Fruit fly (Drosophila melanogaster) whole organism, embryonic: ENCODE measurements around the gene CG9503.

ENCODE experiments used
- Ada2b ChIP-seq: fragments of 200-800 bp; sonication (Bioruptor generic); IDR thresholded peaks from 2 replicates; pipeline ENCODE4 v1.3.6; 2022; ENCODE audit warnings: missing biosample characterization, missing genetic modification characterization
- Blimp-1 ChIP-seq: fragments of 200-800 bp; sonication (Bioruptor generic); optimal IDR thresholded peaks from 3 replicates; lab custom pipeline; 2018; ENCODE audit warnings: missing biosample characterization, missing genetic modification characterization, mild to moderate bottlenecking, moderate library complexity, missing genetic modification reagents
- CG12391 ChIP-seq: fragments of 200-800 bp; sonication (Bioruptor generic); optimal IDR thresholded peaks from 3 replicates; lab custom pipeline; 2018; ENCODE audit warnings: missing biosample characterization, mild to moderate bottlenecking, missing genetic modification characterization, moderate library complexity
- CG14050 ChIP-seq: fragments of 200-800 bp; sonication (Bioruptor generic); IDR thresholded peaks from 3 replicates; pipeline ENCODE4 v1.3.6; 2022; ENCODE audit warnings: missing biosample characterization, missing genetic modification characterization
- CG14667 ChIP-seq: fragments of 200-800 bp; sonication (Bioruptor generic); IDR thresholded peaks from 2 replicates; pipeline ENCODE4 v1.3.6; 2022; ENCODE audit warnings: missing biosample characterization, missing genetic modification characterization
- CG14965 ChIP-seq: fragments of 200-800 bp; sonication (Bioruptor generic); optimal IDR thresholded peaks from 2 replicates; lab custom pipeline; 2016; ENCODE audit warnings: missing biosample characterization, missing genetic modification characterization, borderline replicate concordance
- CG16815 ChIP-seq: fragments of 200-800 bp; sonication (Bioruptor generic); optimal IDR thresholded peaks from 3 replicates; lab custom pipeline; 2017; ENCODE audit warnings: missing biosample characterization, mild to moderate bottlenecking, missing genetic modification characterization
- CG17912 ChIP-seq: fragments of 200-800 bp; sonication (Bioruptor generic); optimal IDR thresholded peaks from 2 replicates; lab custom pipeline; 2018; ENCODE audit warnings: missing biosample characterization, mild to moderate bottlenecking, missing genetic modification characterization
- CG2116 ChIP-seq: fragments of 200-800 bp; sonication (Bioruptor generic); optimal IDR thresholded peaks from 3 replicates; lab custom pipeline; 2018; ENCODE audit warnings: missing biosample characterization, mild to moderate bottlenecking, missing genetic modification characterization
- CG30020 ChIP-seq: fragments of 200-800 bp; optimal IDR thresholded peaks from 2 replicates; lab custom pipeline; 2019; ENCODE audit warnings: missing biosample characterization, mild to moderate bottlenecking, missing genetic modification characterization, moderate library complexity
- CG6683 ChIP-seq: fragments of 200-800 bp; sonication (Bioruptor generic); optimal IDR thresholded peaks from 2 replicates; lab custom pipeline; 2017; ENCODE audit warnings: missing biosample characterization, mild to moderate bottlenecking, missing genetic modification characterization, missing genetic modification reagents
- CG8944 ChIP-seq: fragments of 200-800 bp; sonication (Bioruptor generic); optimal IDR thresholded peaks from 3 replicates; lab custom pipeline; 2016; ENCODE audit warnings: missing biosample characterization, missing genetic modification characterization
- CG9932 ChIP-seq: fragments of 200-800 bp; sonication (Bioruptor generic); IDR thresholded peaks from 2 replicates; pipeline ENCODE4 v1.3.6; 2022; ENCODE audit warnings: missing biosample characterization, missing genetic modification characterization
- Drgx ChIP-seq: fragments of 200-800 bp; sonication (Bioruptor generic); IDR thresholded peaks from 2 replicates; pipeline ENCODE4 v1.3.6; 2022; ENCODE audit warnings: missing biosample characterization, missing genetic modification characterization
- Fer2 ChIP-seq: fragments of 200-800 bp; sonication (Bioruptor generic); optimal IDR thresholded peaks from 2 replicates; lab custom pipeline; 2018; ENCODE audit warnings: missing biosample characterization, mild to moderate bottlenecking, missing genetic modification characterization, moderate library complexity
- GATAe ChIP-seq: fragments of 200-800 bp; sonication (Bioruptor generic); conservative IDR thresholded peaks from 2 replicates; pipeline ENCODE4 v1.3.6; 2022; ENCODE audit warnings: missing biosample characterization, missing genetic modification characterization
- H15 ChIP-seq: fragments of 200-800 bp; sonication (Bioruptor generic); IDR thresholded peaks from 3 replicates; pipeline ENCODE4 v1.3.6; 2022; ENCODE audit warnings: missing biosample characterization, missing genetic modification characterization
- H2.0 ChIP-seq: fragments of 200-800 bp; sonication (Bioruptor generic); IDR thresholded peaks from 2 replicates; pipeline ENCODE4 v1.3.6; 2022; ENCODE audit warnings: missing biosample characterization, missing genetic modification characterization
- Hr3 ChIP-seq: fragments of 200-800 bp; sonication (Bioruptor generic); optimal IDR thresholded peaks from 3 replicates; lab custom pipeline; 2016; ENCODE audit warnings: missing biosample characterization, missing genetic modification characterization
- Mad ChIP-seq: fragments of 200-800 bp; sonication (Bioruptor generic); optimal IDR thresholded peaks from 2 replicates; lab custom pipeline; 2016; ENCODE audit warnings: missing biosample characterization, missing genetic modification characterization
- Mes4 ChIP-seq: fragments of 200-800 bp; sonication (Bioruptor generic); optimal IDR thresholded peaks from 2 replicates; lab custom pipeline; 2016; ENCODE audit warnings: missing biosample characterization, missing genetic modification characterization
- Oli ChIP-seq: fragments of 200-800 bp; sonication (Bioruptor generic); optimal IDR thresholded peaks from 2 replicates; lab custom pipeline; 2018; ENCODE audit warnings: missing biosample characterization, mild to moderate bottlenecking, missing genetic modification characterization, moderate library complexity
- Sox102F ChIP-seq: fragments of 200-800 bp; sonication (Bioruptor generic); optimal IDR thresholded peaks from 2 replicates; lab custom pipeline; 2018; ENCODE audit warnings: missing biosample characterization, mild to moderate bottlenecking, missing genetic modification characterization, moderate library complexity
- Sry-δ ChIP-seq: fragments of 200-800 bp; sonication (Bioruptor generic); optimal IDR thresholded peaks from 2 replicates; lab custom pipeline; 2016; ENCODE audit warnings: missing biosample characterization, missing genetic modification characterization
- Xbp1 ChIP-seq: fragments of 200-800 bp; sonication (Bioruptor generic); optimal IDR thresholded peaks from 3 replicates; lab custom pipeline; 2016; ENCODE audit warnings: missing biosample characterization, mild to moderate bottlenecking, missing genetic modification characterization
- Xrp1 ChIP-seq: fragments of 200-800 bp; sonication (Bioruptor generic); IDR thresholded peaks from 2 replicates; pipeline ENCODE4 v1.3.6; 2022; ENCODE audit warnings: missing biosample characterization, missing genetic modification characterization
- abd-A ChIP-seq: fragments of 200-800 bp; sonication (Bioruptor generic); optimal IDR thresholded peaks from 3 replicates; lab custom pipeline; 2019; ENCODE audit warnings: missing biosample characterization, mild to moderate bottlenecking, missing genetic modification characterization, moderate library complexity
- al ChIP-seq: fragments of 200-800 bp; sonication (Bioruptor generic); IDR thresholded peaks from 2 replicates; pipeline ENCODE4 v1.3.6; 2022; ENCODE audit warnings: missing biosample characterization, missing genetic modification characterization
- cas ChIP-seq: fragments of 200-800 bp; sonication (Bioruptor generic); IDR thresholded peaks from 2 replicates; pipeline ENCODE4 v1.3.6; 2022; ENCODE audit warnings: missing biosample characterization, missing genetic modification characterization
- gce ChIP-seq: fragments of 200-800 bp; sonication (Bioruptor generic); IDR thresholded peaks from 3 replicates; pipeline ENCODE4 v1.3.6; 2022; ENCODE audit warnings: missing biosample characterization, missing genetic modification characterization
- gcm ChIP-seq: fragments of 200-800 bp; sonication (Bioruptor generic); optimal IDR thresholded peaks from 2 replicates; lab custom pipeline; 2019; ENCODE audit warnings: missing biosample characterization, mild to moderate bottlenecking, missing genetic modification characterization, moderate library complexity
- jumu ChIP-seq: fragments of 200-800 bp; sonication (Bioruptor generic); optimal IDR thresholded peaks from 3 replicates; lab custom pipeline; 2016; ENCODE audit warnings: missing biosample characterization, missing genetic modification characterization
- lbe ChIP-seq: fragments of 200-800 bp; sonication (Bioruptor generic); optimal IDR thresholded peaks from 2 replicates; lab custom pipeline; 2016; ENCODE audit warnings: missing biosample characterization, mild to moderate bottlenecking, missing genetic modification characterization
- nau ChIP-seq: fragments of 200-800 bp; sonication (Bioruptor generic); optimal IDR thresholded peaks from 3 replicates; lab custom pipeline; 2017; ENCODE audit warnings: missing biosample characterization, mild to moderate bottlenecking, missing genetic modification characterization, missing genetic modification reagents
- pan ChIP-seq, 4 experiments: fragments of >200 bp in 3 of 4; fragments of 200-800 bp in 1 of 4; sonication (Bioruptor generic) in 1 of 4; optimal IDR thresholded peaks in 3 of 4; IDR thresholded peaks in 1 of 4; 2 replicates each; pipeline versions ENCODE4 v1.3.6 to Lab custom; 2017 to 2022; ENCODE audit warnings: missing biosample characterization in 2 of 4, missing genetic modification characterization in 2 of 4, mixed read lengths in 1 of 4
- shn ChIP-seq: fragments of 200-800 bp; sonication (Bioruptor generic); optimal IDR thresholded peaks from 3 replicates; lab custom pipeline; 2016; ENCODE audit warnings: missing biosample characterization, missing genetic modification characterization
- slp2 ChIP-seq: fragments of 200-800 bp; sonication (Bioruptor generic); optimal IDR thresholded peaks from 2 replicates; lab custom pipeline; 2016; ENCODE audit warnings: missing biosample characterization, missing genetic modification characterization
- ssp ChIP-seq: fragments of 200-800 bp; sonication (Bioruptor generic); IDR thresholded peaks from 2 replicates; pipeline ENCODE4 v1.3.6; 2022; ENCODE audit warnings: missing biosample characterization, missing genetic modification characterization
- stwl ChIP-seq: fragments of 200-800 bp; sonication (Bioruptor generic); optimal IDR thresholded peaks from 3 replicates; lab custom pipeline; 2018; ENCODE audit warnings: missing biosample characterization, mild to moderate bottlenecking, missing genetic modification characterization, moderate library complexity
- tio ChIP-seq: fragments of 200-800 bp; sonication (Bioruptor generic); optimal IDR thresholded peaks from 2 replicates; lab custom pipeline; 2017; ENCODE audit warnings: missing biosample characterization, missing genetic modification characterization, inconsistent platforms
- tup ChIP-seq: fragments of 200-800 bp; sonication (Bioruptor generic); optimal IDR thresholded peaks from 2 replicates; lab custom pipeline; 2016; ENCODE audit warnings: missing biosample characterization, mild to moderate bottlenecking, missing genetic modification characterization, moderate library complexity
- wor ChIP-seq: fragments of 200-800 bp; sonication (Bioruptor generic); IDR thresholded peaks from 2 replicates; pipeline ENCODE4 v1.3.6; 2022; ENCODE audit warnings: missing biosample characterization, missing genetic modification characterization
- z ChIP-seq: fragments of 200-800 bp; sonication (Bioruptor generic); IDR thresholded peaks from 3 replicates; pipeline ENCODE4 v1.3.6; 2022; ENCODE audit warnings: missing biosample characterization, missing genetic modification characterization

Gene CG9503

DNA sequence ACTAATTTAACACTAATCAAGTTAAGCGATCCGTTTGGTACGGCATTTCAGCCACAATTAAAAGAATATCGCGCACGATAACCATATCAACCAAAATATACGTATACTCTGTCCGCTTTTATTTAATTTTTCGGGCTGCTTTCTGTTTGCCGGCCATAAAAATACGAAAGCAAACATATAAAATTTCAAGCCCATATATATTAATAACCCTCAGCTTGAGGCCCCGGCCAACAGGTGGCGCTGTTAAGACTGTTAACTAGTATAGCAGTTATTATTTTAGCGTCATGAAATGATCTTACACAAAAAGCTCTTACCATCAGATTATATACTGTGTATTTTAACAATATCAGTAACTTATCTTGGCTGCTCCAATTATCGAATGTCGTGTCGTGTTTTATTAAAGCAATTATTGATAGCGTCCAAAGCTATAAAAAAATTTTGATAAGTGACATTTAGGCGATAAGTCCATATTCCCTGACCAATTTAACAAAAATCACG, 4.5 kb downstream of the CG9503 start, which contains the start of gene Eo (continued):
- TF ChIP-seq nau (GFP tag; lab: Kevin White, UChicago) (no peak), pan (optimal IDR thresholded peaks at IDR 0.05; lab: Kevin White, UChicago) (no peak), pan (GFP tag; optimal IDR thresholded peaks at IDR 0.05 in 1 of 2, IDR thresholded peaks at IDR 0.05 in 1 of 2) (no peak), CG8944 (GFP tag; lab: Kevin White, UChicago) (no peak), Ada2b (GFP tag; lab: Robert Waterston, UW) (no peak), Sox102F (GFP tag; lab: Kevin White, UChicago) (no peak), gcm (GFP tag; lab: Kevin White, UChicago) (peak; percentile 15), abd-A (tag; lab: Kevin White, UChicago) (no peak), H15 (GFP tag; lab: Robert Waterston, UW) (no peak), CG12391 (tag; lab: Kevin White, UChicago) (no peak), Mes4 (no peak), tio (no peak), CG17912 (GFP tag; lab: Kevin White, UChicago) (no peak), stwl (tag; lab: Kevin White, UChicago) (peak; percentile 21), Mad (GFP tag; lab: Kevin White, UChicago) (no peak), CG2116 (no peak), shn (GFP tag; lab: Kevin White, UChicago) (no peak), Oli (tag; lab: Kevin White, UChicago) (no peak), Hr3 (GFP tag; lab: Kevin White, UChicago) (no peak), CG30020 (no peak), z (GFP tag; lab: Robert Waterston, UW) (no peak), slp2 (GFP tag; lab: Kevin White, UChicago) (no peak), al (no peak), CG14050 (no peak), jumu (GFP tag; lab: Kevin White, UChicago) (no peak), Xrp1 (no peak), ssp (GFP tag; lab: Robert Waterston, UW) (no peak), H2.0 (GFP tag; lab: Robert Waterston, UW) (no peak), CG9932 (GFP tag; lab: Robert Waterston, UW) (no peak), cas (GFP tag; lab: Robert Waterston, UW) (no peak), CG16815 (GFP tag; lab: Kevin White, UChicago) (no peak), wor (GFP tag; lab: Robert Waterston, UW) (no peak), gce (GFP tag; lab: Robert Waterston, UW) (no peak)

DNA sequence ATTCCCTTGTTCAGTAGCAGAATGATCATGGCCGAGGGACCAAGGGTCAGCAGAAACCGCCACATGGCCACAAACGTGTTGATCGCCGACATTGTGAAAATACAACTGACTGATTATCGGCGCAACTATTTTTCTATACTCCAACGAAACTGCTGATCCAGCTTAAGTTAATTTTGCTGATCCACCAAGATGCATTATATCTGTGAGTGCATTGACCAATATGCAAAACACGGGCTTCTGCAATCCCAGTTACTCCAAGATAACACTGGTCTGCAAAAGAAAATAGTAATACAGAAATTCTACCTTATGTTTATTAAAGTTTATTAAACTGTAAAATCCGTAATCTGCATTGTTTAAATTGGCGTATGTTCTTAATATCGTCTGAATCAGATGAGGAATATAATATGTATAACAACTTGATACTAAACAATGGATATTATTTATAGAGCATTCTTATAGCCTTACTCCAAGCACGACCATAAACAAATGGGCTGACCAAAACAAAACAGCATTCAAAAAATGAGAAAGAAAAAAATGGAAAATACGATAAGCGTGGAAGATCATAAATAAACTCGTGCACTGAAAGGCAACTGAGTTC, 9.5 kb downstream of the CG9503 start, which contains the start of gene CG12398:
TSS of gene CG12398 (minus strand) at position 107 of the 598 bp plus-strand sequence.
- no peak for TF ChIP-seq Xbp1 (GFP tag; lab: Kevin White, UChicago)
- no peak for TF ChIP-seq CG14965
- no peak for TF ChIP-seq GATAe (GFP tag; lab: Robert Waterston, UW)
- no peak for TF ChIP-seq Fer2
- no peak for TF ChIP-seq tup (GFP tag; lab: Kevin White, UChicago)
- TF ChIP-seq Sry-δ (GFP tag; lab: Kevin White, UChicago), result no peak
- no peak for TF ChIP-seq slp2 (GFP tag; lab: Kevin White, UChicago)
- TF ChIP-seq Blimp-1, result no peak
- TF ChIP-seq Drgx (GFP tag; lab: Robert Waterston, UW), result no peak
- TF ChIP-seq CG14667 (GFP tag; lab: Robert Waterston, UW), result no peak
- no peak for TF ChIP-seq CG6683
- no peak for TF ChIP-seq lbe (GFP tag; lab: Kevin White, UChicago)
